Worm (Caenorhabditis elegans): ENCODE results near the gene sqv-2.

ce11 chrII:2927533-2927932 is 33.3 kb upstream of the sqv-2 start, which contains the start of the genes ZK355.3 and ZK355.8:
- TF ChIP-seq unc-62 (GFP tag; optimal IDR thresholded peaks at IDR 0.05) = no peak
- TF ChIP-seq mls-2 (tag; optimal IDR thresholded peaks at IDR 0.05) = no peak
- no peak for TF ChIP-seq mep-1 (tag; optimal IDR thresholded peaks at IDR 0.05)
